Fruit fly (Drosophila melanogaster) whole organism, embryonic: ENCODE measurements around the gene Cp18.

Source experiments
- Adf1 ChIP-seq: fragments of 200-800 bp; sonication (Bioruptor generic); IDR thresholded peaks from 2 replicates; pipeline ENCODE4 v1.3.6; 2022; ENCODE audit warnings: missing biosample characterization, missing genetic modification characterization
- Aef1 ChIP-seq: fragments of 200-800 bp; sonication (Bioruptor generic); IDR thresholded peaks from 3 replicates; pipeline ENCODE4 v1.3.6; 2022; ENCODE audit warnings: missing biosample characterization, missing genetic modification characterization
- CG11456 ChIP-seq: fragments of 200-800 bp; sonication (Bioruptor generic); IDR thresholded peaks from 3 replicates; pipeline ENCODE4 v1.3.6; 2022; ENCODE audit warnings: missing biosample characterization, missing genetic modification characterization
- CG13894 ChIP-seq: fragments of 200-800 bp; sonication (Bioruptor generic); optimal IDR thresholded peaks from 3 replicates; lab custom pipeline; 2018; ENCODE audit warnings: missing biosample characterization, mild to moderate bottlenecking, missing genetic modification characterization, moderate library complexity
- CG1529 ChIP-seq: fragments of 200-800 bp; sonication (Bioruptor generic); optimal IDR thresholded peaks from 3 replicates; lab custom pipeline; 2018; ENCODE audit warnings: missing biosample characterization, missing genetic modification characterization
- CG1602 ChIP-seq: fragments of 200-800 bp; sonication (Bioruptor generic); optimal IDR thresholded peaks from 3 replicates; lab custom pipeline; 2016; ENCODE audit warnings: missing biosample characterization, missing genetic modification characterization
- CG1603 ChIP-seq: fragments of 200-800 bp; sonication (Bioruptor generic); optimal IDR thresholded peaks from 2 replicates; lab custom pipeline; 2019; ENCODE audit warnings: missing biosample characterization, mild to moderate bottlenecking, missing genetic modification characterization, moderate library complexity
- CG18011 ChIP-seq: fragments of 200-800 bp; sonication (Bioruptor generic); optimal IDR thresholded peaks from 2 replicates; lab custom pipeline; 2017; ENCODE audit warnings: missing biosample characterization, missing genetic modification characterization, mild to moderate bottlenecking, moderate library complexity, missing genotype
- CG2875 ChIP-seq: fragments of 200-800 bp; sonication (Bioruptor generic); optimal IDR thresholded peaks from 2 replicates; lab custom pipeline; 2017; ENCODE audit warnings: missing biosample characterization, mild to moderate bottlenecking, missing genetic modification characterization, missing genetic modification reagents
- CG30020 ChIP-seq: fragments of 200-800 bp; optimal IDR thresholded peaks from 2 replicates; lab custom pipeline; 2019; ENCODE audit warnings: missing biosample characterization, mild to moderate bottlenecking, missing genetic modification characterization, moderate library complexity
- CG30431 ChIP-seq: fragments of 200-800 bp; sonication (Bioruptor generic); optimal IDR thresholded peaks from 2 replicates; lab custom pipeline; 2017; ENCODE audit warnings: missing biosample characterization, missing genetic modification characterization
- CG31441 ChIP-seq: fragments of 200-800 bp; sonication (Bioruptor generic); IDR thresholded peaks from 2 replicates; pipeline ENCODE4 v1.3.6; 2022; ENCODE audit warnings: missing biosample characterization, missing genetic modification characterization
- CG33213 ChIP-seq: fragments of 200-800 bp; sonication (Bioruptor generic); optimal IDR thresholded peaks from 3 replicates; lab custom pipeline; 2016; ENCODE audit warnings: missing biosample characterization, missing genetic modification characterization
- CG4282 ChIP-seq: fragments of 200-800 bp; sonication (Bioruptor generic); optimal IDR thresholded peaks from 2 replicates; lab custom pipeline; 2016; ENCODE audit warnings: missing biosample characterization, missing genetic modification characterization
- CG6791 ChIP-seq: fragments of 200-800 bp; sonication (Bioruptor generic); IDR thresholded peaks from 3 replicates; pipeline ENCODE4 v1.3.6; 2022; ENCODE audit warnings: missing biosample characterization, missing genetic modification characterization; ENCODE audit not compliant: partially characterized antibody
- CG8281 ChIP-seq: fragments of 200-800 bp; sonication (Bioruptor generic); optimal IDR thresholded peaks from 2 replicates; lab custom pipeline; 2018; ENCODE audit warnings: missing biosample characterization, mild to moderate bottlenecking, missing genetic modification characterization, moderate library complexity
- CG8944 ChIP-seq: fragments of 200-800 bp; sonication (Bioruptor generic); optimal IDR thresholded peaks from 3 replicates; lab custom pipeline; 2016; ENCODE audit warnings: missing biosample characterization, missing genetic modification characterization
- Dfd ChIP-seq, 2 experiments: fragments of >200 bp; optimal IDR thresholded peaks; 2 replicates each; lab custom pipeline; 2017; ENCODE audit warnings: missing biosample characterization in 2 of 2, missing genetic modification characterization in 2 of 2
- Dref ChIP-seq: fragments of 200-800 bp; sonication (Bioruptor generic); IDR thresholded peaks from 2 replicates; pipeline ENCODE4 v1.3.6; 2022; ENCODE audit warnings: missing biosample characterization, missing genetic modification characterization
- ERR ChIP-seq: fragments of 200-800 bp; sonication (Bioruptor generic); optimal IDR thresholded peaks from 2 replicates; lab custom pipeline; 2016; ENCODE audit warnings: missing biosample characterization, missing genetic modification characterization
- Hr39 ChIP-seq: fragments of >200 bp; optimal IDR thresholded peaks from 2 replicates; lab custom pipeline; 2017
- Jarid2 ChIP-seq: fragments of 200-800 bp; sonication (Bioruptor generic); optimal IDR thresholded peaks from 3 replicates; lab custom pipeline; 2017; ENCODE audit warnings: mild to moderate bottlenecking, missing biosample characterization, missing genetic modification reagents, missing genetic modification characterization
- Kr ChIP-seq: fragments of 200-800 bp; sonication (Bioruptor generic); optimal IDR thresholded peaks from 2 replicates; lab custom pipeline; 2017; ENCODE audit warnings: missing biosample characterization, mild to moderate bottlenecking, missing genetic modification characterization
- MBD-R2 ChIP-seq: fragments of 200-800 bp; sonication (Bioruptor generic); IDR thresholded peaks from 2 replicates; pipeline ENCODE4 v1.3.6; 2022; ENCODE audit warnings: missing biosample characterization, missing genetic modification characterization
- Nf-YB ChIP-seq: fragments of 200-800 bp; sonication (Bioruptor generic); optimal IDR thresholded peaks from 3 replicates; lab custom pipeline; 2019; ENCODE audit warnings: missing biosample characterization, mild to moderate bottlenecking, missing genetic modification characterization, moderate library complexity
- NfI ChIP-seq: fragments of 200-800 bp; sonication (Bioruptor generic); optimal IDR thresholded peaks from 3 replicates; lab custom pipeline; 2018; ENCODE audit warnings: missing biosample characterization, mild to moderate bottlenecking, missing genetic modification characterization, moderate library complexity
- Ravus ChIP-seq: fragments of 200-800 bp; sonication (Bioruptor generic); IDR thresholded peaks from 2 replicates; pipeline ENCODE4 v1.3.6; 2022; ENCODE audit warnings: missing biosample characterization, missing genetic modification characterization
- Sox100B ChIP-seq: fragments of 200-800 bp; sonication (Bioruptor generic); optimal IDR thresholded peaks from 3 replicates; lab custom pipeline; 2018; ENCODE audit warnings: missing biosample characterization, mild to moderate bottlenecking, missing genetic modification characterization
- Usf ChIP-seq: fragments of 200-800 bp; sonication (Bioruptor generic); optimal IDR thresholded peaks from 2 replicates; lab custom pipeline; 2017; ENCODE audit warnings: missing genotype, missing biosample characterization, missing genetic modification characterization
- Xbp1 ChIP-seq: fragments of 200-800 bp; sonication (Bioruptor generic); optimal IDR thresholded peaks from 3 replicates; lab custom pipeline; 2016; ENCODE audit warnings: missing biosample characterization, mild to moderate bottlenecking, missing genetic modification characterization
- al ChIP-seq: fragments of 200-800 bp; sonication (Bioruptor generic); IDR thresholded peaks from 2 replicates; pipeline ENCODE4 v1.3.6; 2022; ENCODE audit warnings: missing biosample characterization, missing genetic modification characterization
- bowl ChIP-seq: fragments of 200-800 bp; sonication (Bioruptor generic); IDR thresholded peaks from 2 replicates; pipeline ENCODE4 v1.3.6; 2022; ENCODE audit warnings: missing biosample characterization, missing genetic modification characterization
- cas ChIP-seq: fragments of 200-800 bp; sonication (Bioruptor generic); IDR thresholded peaks from 2 replicates; pipeline ENCODE4 v1.3.6; 2022; ENCODE audit warnings: missing biosample characterization, missing genetic modification characterization
- chif ChIP-seq, 2 experiments: fragments of 200-800 bp; sonication (Bioruptor generic); optimal IDR thresholded peaks; 3 replicates each; lab custom pipeline; 2016; ENCODE audit warnings: missing biosample characterization in 2 of 2, missing genetic modification characterization in 2 of 2
- croc ChIP-seq: fragments of 200-800 bp; sonication (Bioruptor generic); conservative IDR thresholded peaks from 3 replicates; pipeline ENCODE4 v1.3.6; 2022; ENCODE audit warnings: missing biosample characterization, missing genetic modification characterization
- eve ChIP-seq, 2 experiments: fragments of >200 bp; optimal IDR thresholded peaks; 2 replicates each; lab custom pipeline; 2017; ENCODE audit warnings: missing biosample characterization in 2 of 2, missing genetic modification characterization in 2 of 2
- fd96Cb ChIP-seq: fragments of 200-800 bp; sonication (Bioruptor generic); optimal IDR thresholded peaks from 2 replicates; lab custom pipeline; 2018; ENCODE audit warnings: missing biosample characterization, mild to moderate bottlenecking, missing genetic modification characterization, moderate library complexity
- hb ChIP-seq: fragments of 200-800 bp; sonication (Bioruptor generic); IDR thresholded peaks from 3 replicates; pipeline ENCODE4 v1.3.6; 2022; ENCODE audit warnings: missing biosample characterization, missing genetic modification characterization; ENCODE audit not compliant: partially characterized antibody
- her ChIP-seq: fragments of 200-800 bp; sonication (Bioruptor generic); optimal IDR thresholded peaks from 2 replicates; lab custom pipeline; 2016; ENCODE audit warnings: missing biosample characterization, missing genetic modification characterization
- knrl ChIP-seq: fragments of 200-800 bp; sonication (Bioruptor generic); IDR thresholded peaks from 3 replicates; pipeline ENCODE4 v1.3.6; 2022; ENCODE audit warnings: missing biosample characterization, missing genetic modification characterization; ENCODE audit not compliant: partially characterized antibody
- lola ChIP-seq, 3 experiments: fragments of >200 bp in 2 of 3; fragments of 200-800 bp in 1 of 3; sonication (Bioruptor generic) in 1 of 3; optimal IDR thresholded peaks; 2 replicates each; lab custom pipeline; 2017 to 2019; ENCODE audit warnings: missing biosample characterization in 3 of 3, missing genetic modification characterization in 3 of 3, mild to moderate bottlenecking in 1 of 3, moderate library complexity in 1 of 3
- nau ChIP-seq: fragments of 200-800 bp; sonication (Bioruptor generic); optimal IDR thresholded peaks from 3 replicates; lab custom pipeline; 2017; ENCODE audit warnings: missing biosample characterization, mild to moderate bottlenecking, missing genetic modification characterization, missing genetic modification reagents
- nom ChIP-seq: fragments of 200-800 bp; sonication (Bioruptor generic); optimal IDR thresholded peaks from 2 replicates; lab custom pipeline; 2017; ENCODE audit warnings: missing biosample characterization, missing genetic modification characterization, mild to moderate bottlenecking, moderate library complexity, missing genetic modification reagents
- org-1 ChIP-seq: fragments of 200-800 bp; sonication (Bioruptor generic); optimal IDR thresholded peaks from 2 replicates; lab custom pipeline; 2017; ENCODE audit warnings: missing biosample characterization, missing genetic modification characterization
- p53 ChIP-seq: fragments of 200-800 bp; sonication (Bioruptor generic); optimal IDR thresholded peaks from 2 replicates; lab custom pipeline; 2016; ENCODE audit warnings: missing biosample characterization, missing genetic modification characterization
- psq ChIP-seq: fragments of 200-800 bp; sonication (Bioruptor generic); optimal IDR thresholded peaks from 2 replicates; lab custom pipeline; 2017; ENCODE audit warnings: missing biosample characterization, missing genetic modification characterization
- ro ChIP-seq: fragments of 200-800 bp; sonication (Bioruptor generic); IDR thresholded peaks from 2 replicates; pipeline ENCODE4 v1.3.6; 2022; ENCODE audit warnings: missing biosample characterization, missing genetic modification characterization
- sens ChIP-seq: fragments of 200-800 bp; sonication (Bioruptor generic); peaks from one replicate; lab custom pipeline; 2016; ENCODE audit warnings: missing biosample characterization, missing genetic modification characterization
- slbo ChIP-seq: fragments of 200-800 bp; sonication (Bioruptor generic); IDR thresholded peaks from 2 replicates; pipeline ENCODE4 v1.3.6; 2022; ENCODE audit warnings: missing biosample characterization, missing genetic modification characterization
- trh ChIP-seq: fragments of 200-800 bp; sonication (Bioruptor generic); optimal IDR thresholded peaks from 2 replicates; lab custom pipeline; 2016; ENCODE audit warnings: missing biosample characterization, missing genetic modification characterization
- zf30C ChIP-seq: fragments of 200-800 bp; sonication (Bioruptor generic); optimal IDR thresholded peaks from 3 replicates; lab custom pipeline; 2018; ENCODE audit warnings: missing biosample characterization, mild to moderate bottlenecking, missing genetic modification characterization

Cp18 gene

DNA sequence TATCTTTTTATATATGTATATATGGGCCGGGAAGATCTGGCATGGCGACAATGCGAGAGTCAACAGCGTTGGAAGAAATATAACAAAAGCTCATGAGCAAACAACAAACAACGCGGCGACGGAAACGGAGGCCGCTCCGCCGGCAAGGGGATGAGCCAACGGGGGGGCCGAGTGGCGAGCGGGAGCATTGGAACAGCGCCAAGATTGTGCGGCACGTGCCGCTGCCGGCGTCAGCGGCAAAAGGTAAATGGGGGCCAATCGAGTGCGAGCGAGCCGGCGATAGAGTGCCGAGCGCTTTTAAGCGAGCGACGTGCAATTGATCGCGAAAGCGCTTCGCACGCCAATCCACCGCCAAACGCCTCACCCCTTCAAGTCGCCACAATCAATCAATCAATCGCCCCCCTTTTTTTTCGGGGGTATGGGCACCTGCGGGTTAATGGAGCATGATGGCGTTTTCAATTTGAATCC lies 30.1 kb upstream of the Cp18 start (continued):
- TF ChIP-seq lola (GFP tag; optimal IDR thresholded peaks at IDR 0.05; lab: Kevin White, UChicago) (peak in 1 of 3 experiments; percentile 40), CG1602 (GFP tag; lab: Kevin White, UChicago) (peak; percentile 18), Xbp1 (peak; percentile 27), CG33213 (GFP tag; lab: Kevin White, UChicago) (peak; percentile 56), CG13894 (tag; lab: Kevin White, UChicago) (peak; percentile 55), Aef1 (no peak), CG4282 (GFP tag; lab: Kevin White, UChicago) (no peak), CG8944 (GFP tag; lab: Kevin White, UChicago) (no peak), al (GFP tag; lab: Robert Waterston, UW) (peak; percentile 13; the same call in 1 of the 2 replicates), Ravus (GFP tag; lab: Robert Waterston, UW) (no peak; the same call in 1 of the 2 replicates), Kr (GFP tag; lab: Kevin White, UChicago) (no peak), sens (peak; percentile 92), Jarid2 (peak; percentile 71), nau (GFP tag; lab: Kevin White, UChicago) (peak; percentile 80), CG1529 (GFP tag; lab: Kevin White, UChicago) (peak; percentile 76), CG2875 (GFP tag; lab: Kevin White, UChicago) (peak; percentile 90), org-1 (GFP tag; lab: Kevin White, UChicago) (peak; percentile 52), eve (GFP tag; optimal IDR thresholded peaks at IDR 0.05; lab: Kevin White, UChicago) (no peak), CG31441 (peak; percentile 45; the same call in 1 of the 2 replicates), CG30020 (tag; lab: Kevin White, UChicago) (no peak), slbo (GFP tag; lab: Robert Waterston, UW) (peak; percentile 42), CG30431 (GFP tag; lab: Kevin White, UChicago) (peak; percentile 14), Hr39 (lab: Kevin White, UChicago) (no peak), NfI (GFP tag; lab: Kevin White, UChicago) (peak; percentile 62), chif (GFP tag; optimal IDR thresholded peaks at IDR 0.05; lab: Kevin White, UChicago) (peak; percentile 11 to 41), fd96Cb (tag; lab: Kevin White, UChicago) (no peak), CG1603 (peak; percentile 21), Nf-YB (peak; percentile 46), CG18011 (no peak), MBD-R2 (GFP tag; lab: Robert Waterston, UW) (peak; percentile 43; the same call in 1 of the 2 replicates), Sox100B (GFP tag; lab: Kevin White, UChicago) (peak; percentile 73), Usf (GFP tag; lab: Kevin White, UChicago) (peak; percentile 36), nom (GFP tag; lab: Kevin White, UChicago) (peak; percentile 73), zf30C (no peak), bowl (no peak; the same call in 1 of the 2 replicates), ERR (GFP tag; lab: Kevin White, UChicago) (peak; percentile 36), Dfd (GFP tag; optimal IDR thresholded peaks at IDR 0.05; lab: Kevin White, UChicago) (no peak), cas (GFP tag; lab: Robert Waterston, UW) (no peak), CG8281 (tag; lab: Kevin White, UChicago) (peak; percentile 74), p53 (GFP tag; lab: Kevin White, UChicago) (no peak), Dref (GFP tag; lab: Robert Waterston, UW) (no peak), CG11456 (GFP tag; lab: Robert Waterston, UW) (peak; percentile 64; the same call in 2 of the 3 replicates), ro (no peak), knrl (GFP tag; lab: Robert Waterston, UW) (0 out of 3 replicates have a peak, but pooled peaks have one; percentile 28), psq (GFP tag; lab: Kevin White, UChicago) (peak; percentile 54), croc (no peak), hb (GFP tag; lab: Robert Waterston, UW) (no peak), Adf1 (peak; percentile 94), trh (GFP tag; lab: Kevin White, UChicago) (no peak), her (GFP tag; lab: Kevin White, UChicago) (no peak), CG6791 (GFP tag; lab: Robert Waterston, UW) (no peak)
